Worm (Caenorhabditis elegans) whole organism, young adult: Measurements from ENCODE around the gene dnj-5.
A peak's percentile ranks its signal among the peaks of the same experiment; 100 is the strongest.

Experiments
- B0336.3 ChIP-seq: fragments of 200-800 bp; sonication (Bioruptor generic); IDR thresholded peaks from 2 replicates; pipeline ENCODE4 v1.3.6; 2022; ENCODE audit warnings: missing genetic modification characterization, missing compliant biosample characterization
- F10E7.11 ChIP-seq: sonication (generic microtip); optimal IDR thresholded peaks from 2 replicates; lab custom pipeline; 2017; ENCODE audit warnings: mild to moderate bottlenecking, missing genetic modification characterization, moderate library complexity, missing compliant biosample characterization
- F22D6.2 ChIP-seq: sonication (generic microtip); optimal IDR thresholded peaks from 2 replicates; lab custom pipeline; 2016; ENCODE audit warnings: mild to moderate bottlenecking, missing genetic modification characterization, missing compliant biosample characterization
- F23B12.7 ChIP-seq: sonication (generic microtip); optimal IDR thresholded peaks from 2 replicates; lab custom pipeline; 2017; ENCODE audit warnings: missing genetic modification characterization, mild to moderate bottlenecking, missing compliant biosample characterization, antibody characterized with exemption, moderate library complexity; ENCODE audit not compliant: insufficient read depth
- F37B4.10 ChIP-seq: fragments of 200-800 bp; sonication (Bioruptor generic); IDR thresholded peaks from 2 replicates; pipeline ENCODE4 v1.3.6; 2022; ENCODE audit warnings: missing genetic modification characterization, missing compliant biosample characterization
- F52B5.7 ChIP-seq: sonication (generic microtip); optimal IDR thresholded peaks from 2 replicates; lab custom pipeline; 2016; ENCODE audit warnings: mild to moderate bottlenecking, missing genetic modification characterization, missing compliant biosample characterization
- F55B11.4 ChIP-seq: sonication (generic microtip); optimal IDR thresholded peaks from 2 replicates; lab custom pipeline; 2016; ENCODE audit warnings: missing compliant biosample characterization, missing genetic modification characterization, borderline replicate concordance; ENCODE audit not compliant: insufficient read depth
- aptf-3 ChIP-seq: fragments of 200-800 bp; sonication (Bioruptor generic); IDR thresholded peaks from 2 replicates; pipeline ENCODE4 v1.3.6; 2022; ENCODE audit warnings: missing genetic modification characterization, missing compliant biosample characterization
- athp-1 ChIP-seq: sonication (generic microtip); optimal IDR thresholded peaks from 2 replicates; lab custom pipeline; 2017; ENCODE audit warnings: mild to moderate bottlenecking, missing genetic modification characterization, missing compliant biosample characterization
- attf-6 ChIP-seq: fragments of 200-800 bp; sonication (Bioruptor generic); IDR thresholded peaks from 2 replicates; pipeline ENCODE4 v1.3.6; 2022; ENCODE audit warnings: missing genetic modification reagents, missing genetic modification characterization, missing compliant biosample characterization
- bed-1 ChIP-seq: fragments of 200-800 bp; sonication (Bioruptor generic); IDR thresholded peaks from 2 replicates; pipeline ENCODE4 v1.3.6; 2022; ENCODE audit warnings: missing genetic modification reagents, missing genetic modification characterization, missing compliant biosample characterization
- bed-2 ChIP-seq: fragments of 200-800 bp; sonication (Bioruptor generic); IDR thresholded peaks from 2 replicates; pipeline ENCODE4 v1.3.6; 2022; ENCODE audit warnings: missing genetic modification reagents, missing genetic modification characterization, missing compliant biosample characterization
- ceh-40 ChIP-seq: fragments of 200-800 bp; sonication (Bioruptor generic); IDR thresholded peaks from 2 replicates; pipeline ENCODE4 v1.3.6; 2022; ENCODE audit warnings: missing genetic modification characterization, missing compliant biosample characterization
- ceh-58 ChIP-seq: fragments of 200-800 bp; sonication (Bioruptor generic); IDR thresholded peaks from 2 replicates; pipeline ENCODE4 v1.3.6; 2022; ENCODE audit warnings: missing genetic modification characterization, missing compliant biosample characterization
- die-1 ChIP-seq: sonication (generic microtip); optimal IDR thresholded peaks from 2 replicates; lab custom pipeline; 2016; ENCODE audit warnings: missing genotype, mild to moderate bottlenecking, missing genetic modification characterization, missing compliant biosample characterization
- egl-18 ChIP-seq: fragments of 200-800 bp; sonication (Bioruptor generic); IDR thresholded peaks from 2 replicates; pipeline ENCODE4 v1.3.6; 2022; ENCODE audit warnings: missing genetic modification reagents, missing genetic modification characterization, missing compliant biosample characterization
- egrh-3 ChIP-seq: fragments of 200-800 bp; sonication (Bioruptor generic); IDR thresholded peaks from 2 replicates; pipeline ENCODE4 v1.3.6; 2022; ENCODE audit warnings: missing genetic modification reagents, missing genetic modification characterization, missing compliant biosample characterization
- ets-4 ChIP-seq: fragments of 200-800 bp; sonication (Bioruptor generic); optimal IDR thresholded peaks from 2 replicates; lab custom pipeline; 2018; ENCODE audit warnings: mild to moderate bottlenecking, missing genetic modification characterization, missing compliant biosample characterization
- him-1 ChIP-seq: sonication (generic microtip); optimal IDR thresholded peaks from 2 replicates; lab custom pipeline; 2016; ENCODE audit warnings: missing genotype, missing genetic modification reagents, missing genetic modification characterization, missing compliant biosample characterization
- hlh-12 ChIP-seq: sonication (generic microtip); optimal IDR thresholded peaks from 2 replicates; lab custom pipeline; 2016; ENCODE audit warnings: missing genetic modification characterization, missing compliant biosample characterization
- hmg-1.2 ChIP-seq: fragments of 200-800 bp; sonication (Bioruptor generic); IDR thresholded peaks from 2 replicates; pipeline ENCODE4 v1.3.6; 2022; ENCODE audit warnings: missing genetic modification reagents, missing genetic modification characterization, missing compliant biosample characterization
- hmg-20 ChIP-seq: fragments of 200-800 bp; sonication (Bioruptor generic); IDR thresholded peaks from 2 replicates; pipeline ENCODE4 v1.3.6; 2022; ENCODE audit warnings: missing genetic modification reagents, missing genetic modification characterization, missing compliant biosample characterization
- lag-1 ChIP-seq: fragments of 200-800 bp; sonication (Bioruptor generic); IDR thresholded peaks from 2 replicates; pipeline ENCODE4 v1.3.6; 2022; ENCODE audit warnings: missing genetic modification reagents, missing genetic modification characterization, missing compliant biosample characterization
- let-607 ChIP-seq, 2 experiments: fragments of 200-800 bp in 1 of 2; sonication (Bioruptor generic) in 1 of 2; sonication (generic microtip) in 1 of 2; optimal IDR thresholded peaks; 2 replicates each; lab custom pipeline; 2016 to 2018; ENCODE audit warnings: mild to moderate bottlenecking in 2 of 2, missing compliant biosample characterization in 2 of 2, missing genetic modification characterization in 2 of 2, moderate library complexity in 2 of 2, missing genotype in 1 of 2
- lir-1 ChIP-seq: fragments of 200-800 bp; sonication (Bioruptor generic); conservative IDR thresholded peaks from 2 replicates; pipeline ENCODE4 v1.3.6; 2022; ENCODE audit warnings: missing genetic modification reagents, missing genetic modification characterization, missing compliant biosample characterization
- madf-10 ChIP-seq: sonication (generic microtip); optimal IDR thresholded peaks from 2 replicates; lab custom pipeline; 2016; ENCODE audit warnings: mild to moderate bottlenecking, missing genetic modification characterization, missing compliant biosample characterization
- mel-28 ChIP-seq: sonication (generic microtip); optimal IDR thresholded peaks from 2 replicates; lab custom pipeline; 2016; ENCODE audit warnings: borderline replicate concordance, mild to moderate bottlenecking, missing genetic modification characterization, missing compliant biosample characterization
- mes-4 ChIP-seq: sonication (generic microtip); optimal IDR thresholded peaks from 2 replicates; lab custom pipeline; 2016; ENCODE audit warnings: missing genotype, missing genetic modification characterization, missing compliant biosample characterization
- nfyb-1 ChIP-seq: fragments of 200-800 bp; sonication (Bioruptor generic); IDR thresholded peaks from 2 replicates; pipeline ENCODE4 v1.3.6; 2022; ENCODE audit warnings: missing genetic modification reagents, missing genetic modification characterization, missing compliant biosample characterization
- nhr-27 ChIP-seq: fragments of 200-800 bp; sonication (Bioruptor generic); optimal IDR thresholded peaks from 2 replicates; lab custom pipeline; 2018; ENCODE audit warnings: mild to moderate bottlenecking, missing genetic modification characterization, moderate library complexity, missing compliant biosample characterization
- nhr-80 ChIP-seq: sonication (generic microtip); optimal IDR thresholded peaks from 2 replicates; lab custom pipeline; 2016; ENCODE audit warnings: missing genetic modification characterization, missing compliant biosample characterization
- nhr-90 ChIP-seq: sonication (generic microtip); optimal IDR thresholded peaks from 2 replicates; lab custom pipeline; 2016; ENCODE audit warnings: missing genotype, mild to moderate bottlenecking, missing genetic modification characterization, missing compliant biosample characterization
- pbrm-1 ChIP-seq: fragments of 200-800 bp; sonication (Bioruptor generic); IDR thresholded peaks from 2 replicates; pipeline ENCODE4 v1.3.6; 2022; ENCODE audit warnings: missing genetic modification reagents, missing genetic modification characterization, missing compliant biosample characterization
- rec-8 ChIP-seq, 2 experiments: sonication (generic microtip); optimal IDR thresholded peaks; 2 replicates each; lab custom pipeline; 2016; ENCODE audit warnings: mild to moderate bottlenecking in 2 of 2, missing genetic modification characterization in 2 of 2, missing genetic modification reagents in 2 of 2, missing genotype in 2 of 2, missing biosample characterization in 1 of 2, missing compliant biosample characterization in 1 of 2, moderate library complexity in 1 of 2
- repo-1 ChIP-seq: sonication (generic microtip); optimal IDR thresholded peaks from 2 replicates; lab custom pipeline; 2017; ENCODE audit warnings: mild to moderate bottlenecking, missing genetic modification characterization, missing compliant biosample characterization
- sea-2 ChIP-seq: fragments of 200-800 bp; sonication (Bioruptor generic); IDR thresholded peaks from 2 replicates; pipeline ENCODE4 v1.3.6; 2022; ENCODE audit warnings: missing genetic modification characterization, missing compliant biosample characterization
- snpc-1.3 ChIP-seq: sonication (generic microtip); optimal IDR thresholded peaks from 2 replicates; lab custom pipeline; 2017; ENCODE audit warnings: missing genetic modification characterization, mild to moderate bottlenecking, missing compliant biosample characterization, antibody characterized with exemption, moderate library complexity, missing genotype, missing genetic modification reagents; ENCODE audit not compliant: insufficient read depth
- sptf-2 ChIP-seq: fragments of 200-800 bp; sonication (Bioruptor generic); optimal IDR thresholded peaks from 2 replicates; lab custom pipeline; 2018; ENCODE audit warnings: mild to moderate bottlenecking, missing genetic modification characterization, missing compliant biosample characterization
- tbp1 ChIP-seq: fragments of 200-800 bp; sonication (Bioruptor generic); optimal IDR thresholded peaks from 2 replicates; lab custom pipeline; 2018; ENCODE audit warnings: mild to moderate bottlenecking, missing genetic modification characterization, missing compliant biosample characterization
- unc-62 ChIP-seq: fragments of 150-350 bp; optimal IDR thresholded peaks from 2 replicates; lab custom pipeline; 2014; ENCODE audit warnings: missing biosample characterization, missing genetic modification reagents, missing genetic modification characterization
- xnd-1 ChIP-seq: sonication (generic microtip); optimal IDR thresholded peaks from 2 replicates; lab custom pipeline; 2016; ENCODE audit warnings: missing genotype, missing genetic modification reagents, missing genetic modification characterization, missing compliant biosample characterization
- zfh-2 ChIP-seq: fragments of 200-800 bp; sonication (Bioruptor generic); conservative IDR thresholded peaks from 2 replicates; pipeline ENCODE4 v1.3.6; 2022; ENCODE audit warnings: missing genetic modification reagents, missing genetic modification characterization, missing compliant biosample characterization
- ztf-18 ChIP-seq: sonication (generic microtip); optimal IDR thresholded peaks from 2 replicates; lab custom pipeline; 2016; ENCODE audit warnings: missing genotype, mild to moderate bottlenecking, missing genetic modification characterization, missing compliant biosample characterization
- ztf-22 ChIP-seq: fragments of 200-800 bp; sonication (Bioruptor generic); optimal IDR thresholded peaks from 2 replicates; lab custom pipeline; 2018; ENCODE audit warnings: mild to moderate bottlenecking, missing genetic modification characterization, moderate library complexity, missing compliant biosample characterization
- ztf-3 ChIP-seq: fragments of 200-800 bp; sonication (Bioruptor generic); optimal IDR thresholded peaks from 2 replicates; lab custom pipeline; 2018; ENCODE audit warnings: mild to moderate bottlenecking, missing genetic modification characterization, missing compliant biosample characterization
- ztf-6 ChIP-seq: fragments of 200-800 bp; sonication (Bioruptor generic); IDR thresholded peaks from 2 replicates; pipeline ENCODE4 v1.3.6; 2022; ENCODE audit warnings: missing genetic modification reagents, missing genetic modification characterization, missing compliant biosample characterization

dnj-5 gene

ce11 chrII:6888661-6889579, 30.8 kb upstream of the dnj-5 start (continued):
- TF ChIP-seq nhr-90 (tag; lab: Kevin White, UChicago), result no peak
- TF ChIP-seq lir-1 (GFP tag; lab: Robert Waterston, UW), result no peak
- TF ChIP-seq sptf-2 (GFP tag; lab: Kevin White, UChicago), result no peak
- no peak for TF ChIP-seq F22D6.2 (tag; lab: Kevin White, UChicago)
- TF ChIP-seq mes-4 (tag; lab: Kevin White, UChicago), result no peak
- no peak for TF ChIP-seq tbp1 (GFP tag; lab: Kevin White, UChicago)
- no peak for TF ChIP-seq nhr-27 (tag; lab: Kevin White, UChicago)
- TF ChIP-seq let-607 (tag; optimal IDR thresholded peaks at IDR 0.05; lab: Kevin White, UChicago), result no peak
- no peak for TF ChIP-seq athp-1 (tag; lab: Kevin White, UChicago)
- no peak for TF ChIP-seq repo-1 (tag; lab: Kevin White, UChicago)
- TF ChIP-seq ztf-3 (GFP tag; lab: Kevin White, UChicago), result no peak
- no peak for TF ChIP-seq ztf-6 (GFP tag; lab: Robert Waterston, UW)
- no peak for TF ChIP-seq hlh-12
- TF ChIP-seq hmg-20, result no peak

DNA sequence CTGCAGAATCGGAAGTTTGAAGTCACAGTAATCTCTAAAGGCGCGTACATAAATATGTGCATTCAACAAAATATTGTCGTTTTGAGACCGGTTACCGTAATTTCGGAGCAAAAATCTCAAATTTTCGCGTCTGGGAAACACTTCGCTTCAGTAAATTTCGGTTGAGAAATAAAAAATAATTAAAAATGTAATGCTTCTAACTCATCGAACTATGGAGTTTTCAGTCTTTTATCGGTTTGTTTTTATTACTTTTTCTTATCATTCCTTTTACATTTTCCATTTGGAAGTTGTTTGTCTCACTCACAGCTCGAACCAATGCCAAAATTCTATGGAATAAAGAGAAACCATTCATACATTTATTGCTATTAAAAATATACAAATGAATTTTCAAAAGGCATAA, 30.1 kb upstream of the dnj-5 start:
- TF ChIP-seq die-1 (no peak), bed-1 (no peak), ztf-3 (GFP tag; lab: Kevin White, UChicago) (no peak), F10E7.11 (tag; lab: Kevin White, UChicago) (no peak), nfyb-1 (no peak), F55B11.4 (tag; lab: Kevin White, UChicago) (no peak), ztf-18 (no peak), lag-1 (GFP tag; lab: Robert Waterston, UW) (no peak), rec-8 (tag; optimal IDR thresholded peaks at IDR 0.05; lab: Kevin White, UChicago) (no peak), snpc-1.3 (tag; lab: Kevin White, UChicago) (no peak), him-1 (tag; lab: Kevin White, UChicago) (peak; percentile 44), xnd-1 (no peak), B0336.3 (GFP tag; lab: Robert Waterston, UW) (peak; percentile 53; the same call in 1 of the 2 replicates), zfh-2 (no peak), nhr-80 (tag; lab: Kevin White, UChicago) (peak; percentile 39), hlh-12 (no peak), ztf-22 (GFP tag; lab: Kevin White, UChicago) (no peak), ceh-40 (GFP tag; lab: Robert Waterston, UW) (no peak), egrh-3 (GFP tag; lab: Robert Waterston, UW) (no peak), F23B12.7 (tag; lab: Kevin White, UChicago) (no peak), attf-6 (no peak), mel-28 (tag; lab: Kevin White, UChicago) (no peak), sea-2 (GFP tag; lab: Robert Waterston, UW) (no peak), ceh-58 (GFP tag; lab: Robert Waterston, UW) (no peak), pbrm-1 (GFP tag; lab: Robert Waterston, UW) (0 out of 2 replicates have a peak, but pooled peaks have one; percentile 25), madf-10 (peak; percentile 61), F52B5.7 (tag; lab: Kevin White, UChicago) (peak; percentile 66), unc-62 (no peak), hmg-1.2 (GFP tag; lab: Robert Waterston, UW) (peak; percentile 42), bed-2 (GFP tag; lab: Robert Waterston, UW) (no peak), F37B4.10 (GFP tag; lab: Robert Waterston, UW) (no peak), let-607 (tag; optimal IDR thresholded peaks at IDR 0.05; lab: Kevin White, UChicago) (peak in 1 of 2 experiments; percentile 4), egl-18 (GFP tag; lab: Robert Waterston, UW) (no peak), ets-4 (GFP tag; lab: Kevin White, UChicago) (no peak), aptf-3 (GFP tag; lab: Robert Waterston, UW) (no peak)
